Fruit fly (Drosophila melanogaster) whole organism, prepupa: ENCODE measurements around the gene Tat.

Experiments used
- cyc ChIP-seq: fragments of 200-800 bp; sonication (Bioruptor generic); optimal IDR thresholded peaks from 3 replicates; lab custom pipeline; 2016; ENCODE audit warnings: missing biosample characterization, missing genetic modification characterization
- dsx ChIP-seq: fragments of 200-800 bp; optimal IDR thresholded peaks from 3 replicates; lab custom pipeline; 2019; ENCODE audit warnings: missing biosample characterization, mild to moderate bottlenecking, missing genetic modification characterization, moderate library complexity; ENCODE audit not compliant: poor library complexity, severe bottlenecking
- fd85E ChIP-seq: fragments of 200-800 bp; sonication (Bioruptor generic); optimal IDR thresholded peaks from 3 replicates; lab custom pipeline; 2016; ENCODE audit warnings: missing biosample characterization, missing genetic modification characterization
- ss ChIP-seq, 2 experiments: fragments of 200-800 bp; sonication (Bioruptor generic); optimal IDR thresholded peaks; 2 replicates in 1 of 2; 3 replicates in 1 of 2; lab custom pipeline; 2017 to 2018; ENCODE audit warnings: mild to moderate bottlenecking in 2 of 2, missing biosample characterization in 2 of 2, missing genetic modification characterization in 2 of 2, moderate library complexity in 1 of 2

DNA sequence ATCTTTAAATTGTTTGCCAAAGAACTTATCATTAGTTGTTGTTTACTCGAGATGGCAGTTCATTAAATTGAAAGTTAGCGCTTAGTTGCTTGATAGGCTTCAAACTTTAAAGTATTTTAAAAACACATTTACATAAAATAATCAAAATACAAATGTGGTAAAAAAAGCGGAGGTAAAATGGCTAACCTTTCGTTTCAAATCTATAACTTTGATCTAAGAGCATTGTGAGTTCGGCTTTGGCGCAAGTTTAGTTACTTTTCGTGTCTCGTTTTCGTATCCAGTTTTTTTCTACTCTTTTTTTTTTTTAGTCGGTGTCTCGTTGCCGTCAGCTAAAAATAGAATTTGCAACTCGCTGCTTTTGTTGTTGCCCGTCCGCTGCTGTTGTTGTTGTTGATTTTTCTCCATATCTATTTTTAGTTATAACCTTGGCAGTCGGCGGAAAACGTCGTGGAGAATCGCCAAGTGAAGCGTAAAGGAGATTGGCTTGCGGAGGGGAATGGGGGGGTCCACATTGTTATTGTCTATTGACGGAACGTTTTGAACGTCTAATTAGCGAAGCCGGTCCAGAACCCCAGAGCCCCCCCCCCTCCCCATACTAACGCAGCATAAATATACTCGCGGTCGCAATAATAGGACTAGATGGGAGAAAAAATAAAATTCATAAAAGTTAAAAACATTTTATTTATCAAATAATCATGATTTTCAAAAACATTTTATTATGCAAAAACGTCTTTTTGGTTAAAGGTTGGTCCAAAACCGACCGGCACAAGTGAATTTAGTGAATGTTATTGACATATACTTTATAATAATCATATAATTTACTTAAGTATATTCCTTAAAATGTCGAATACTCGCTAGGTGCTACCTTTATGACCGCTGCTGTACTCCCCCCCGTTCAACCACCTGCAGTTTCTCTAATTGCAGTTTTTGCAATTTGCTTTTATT lies 46.2 kb upstream of the Tat start:
- no peak for TF ChIP-seq cyc (GFP tag; lab: Kevin White, UChicago)
- no peak for TF ChIP-seq fd85E (GFP tag; lab: Kevin White, UChicago)
- peak; percentile 72 for TF ChIP-seq dsx (GFP tag; lab: Kevin White, UChicago)
- TF ChIP-seq ss (GFP tag; optimal IDR thresholded peaks at IDR 0.05; lab: Kevin White, UChicago), result peak; percentile 33 to 64
